Fruit fly (Drosophila melanogaster) whole organism, embryonic: ENCODE measurements around the gene Or88a.

Source experiments
- Abd-B ChIP-seq: fragments of 200-800 bp; sonication (Bioruptor generic); optimal IDR thresholded peaks from 2 replicates; lab custom pipeline; 2018; ENCODE audit warnings: missing biosample characterization, mild to moderate bottlenecking, missing genetic modification characterization, moderate library complexity
- CG10979 ChIP-seq: fragments of 200-800 bp; sonication (Bioruptor generic); optimal IDR thresholded peaks from 2 replicates; lab custom pipeline; 2018; ENCODE audit warnings: missing biosample characterization, mild to moderate bottlenecking, missing genetic modification characterization, moderate library complexity
- CG11696 ChIP-seq: fragments of 200-800 bp; sonication (Bioruptor generic); IDR thresholded peaks from 2 replicates; pipeline ENCODE4 v1.3.6; 2022; ENCODE audit warnings: missing biosample characterization, missing genetic modification characterization
- CG12769 ChIP-seq: fragments of 200-800 bp; sonication (Bioruptor generic); optimal IDR thresholded peaks from 2 replicates; lab custom pipeline; 2019; ENCODE audit warnings: missing biosample characterization, mild to moderate bottlenecking, missing genetic modification characterization, moderate library complexity
- CG13287 ChIP-seq: fragments of 200-800 bp; sonication (Bioruptor generic); IDR thresholded peaks from 2 replicates; pipeline ENCODE4 v1.3.6; 2022; ENCODE audit warnings: missing biosample characterization, missing genetic modification characterization; ENCODE audit not compliant: partially characterized antibody
- CG14014 ChIP-seq: fragments of 200-800 bp; sonication (Bioruptor generic); IDR thresholded peaks from 2 replicates; pipeline ENCODE4 v1.3.6; 2022; ENCODE audit warnings: missing biosample characterization, missing genetic modification characterization
- CG14441 ChIP-seq: fragments of 200-800 bp; sonication (Bioruptor generic); IDR thresholded peaks from 2 replicates; pipeline ENCODE4 v1.3.6; 2022; ENCODE audit warnings: missing biosample characterization, missing genetic modification characterization
- CG2116 ChIP-seq: fragments of 200-800 bp; sonication (Bioruptor generic); optimal IDR thresholded peaks from 3 replicates; lab custom pipeline; 2018; ENCODE audit warnings: missing biosample characterization, mild to moderate bottlenecking, missing genetic modification characterization
- CG30403 ChIP-seq: fragments of 200-800 bp; sonication (Bioruptor generic); optimal IDR thresholded peaks from 3 replicates; lab custom pipeline; 2016; ENCODE audit warnings: missing biosample characterization, missing genetic modification characterization
- CG6654 ChIP-seq: fragments of 200-800 bp; sonication (Bioruptor generic); optimal IDR thresholded peaks from 2 replicates; lab custom pipeline; 2017; ENCODE audit warnings: missing biosample characterization, mild to moderate bottlenecking, missing genetic modification characterization
- CG6813 ChIP-seq: fragments of 200-800 bp; sonication (Bioruptor generic); optimal IDR thresholded peaks from 2 replicates; lab custom pipeline; 2017; ENCODE audit warnings: missing biosample characterization, missing genetic modification characterization, mild to moderate bottlenecking, moderate library complexity, missing genetic modification reagents
- CG6854 ChIP-seq: fragments of 200-800 bp; sonication (Bioruptor generic); optimal IDR thresholded peaks from 3 replicates; lab custom pipeline; 2017; ENCODE audit warnings: missing biosample characterization, mild to moderate bottlenecking, missing genetic modification characterization
- D ChIP-seq, 2 experiments: fragments of 200-800 bp in 1 of 2; fragments of >200 bp in 1 of 2; sonication (Bioruptor generic) in 1 of 2; optimal IDR thresholded peaks; 2 replicates in 1 of 2; 3 replicates in 1 of 2; lab custom pipeline; 2017; ENCODE audit warnings: mild to moderate bottlenecking in 1 of 2, missing biosample characterization in 1 of 2, missing genetic modification characterization in 1 of 2, missing genetic modification reagents in 1 of 2
- D19A ChIP-seq: fragments of 200-800 bp; optimal IDR thresholded peaks from 3 replicates; lab custom pipeline; 2019; ENCODE audit warnings: missing biosample characterization, mild to moderate bottlenecking, missing genetic modification characterization, moderate library complexity
- Deaf1 ChIP-seq: fragments of 200-800 bp; optimal IDR thresholded peaks from 3 replicates; lab custom pipeline; 2019; ENCODE audit warnings: missing biosample characterization, mild to moderate bottlenecking, missing genetic modification characterization, moderate library complexity
- Gug ChIP-seq: fragments of 200-800 bp; sonication (Bioruptor generic); IDR thresholded peaks from 4 replicates; pipeline ENCODE4 v1.3.6; 2022; ENCODE audit warnings: missing biosample characterization, missing genetic modification characterization
- Hr3 ChIP-seq: fragments of 200-800 bp; sonication (Bioruptor generic); optimal IDR thresholded peaks from 3 replicates; lab custom pipeline; 2016; ENCODE audit warnings: missing biosample characterization, missing genetic modification characterization
- NC2β ChIP-seq: fragments of 200-800 bp; sonication (Bioruptor generic); optimal IDR thresholded peaks from 2 replicates; lab custom pipeline; 2016; ENCODE audit warnings: missing biosample characterization, missing genetic modification characterization
- Nf-YB ChIP-seq: fragments of 200-800 bp; sonication (Bioruptor generic); optimal IDR thresholded peaks from 3 replicates; lab custom pipeline; 2019; ENCODE audit warnings: missing biosample characterization, mild to moderate bottlenecking, missing genetic modification characterization, moderate library complexity
- Nf-YC ChIP-seq: fragments of 200-800 bp; optimal IDR thresholded peaks from 3 replicates; lab custom pipeline; 2019; ENCODE audit warnings: missing biosample characterization, mild to moderate bottlenecking, missing genetic modification characterization, moderate library complexity
- Oli ChIP-seq: fragments of 200-800 bp; sonication (Bioruptor generic); optimal IDR thresholded peaks from 2 replicates; lab custom pipeline; 2018; ENCODE audit warnings: missing biosample characterization, mild to moderate bottlenecking, missing genetic modification characterization, moderate library complexity
- Scr ChIP-seq: fragments of 200-800 bp; sonication (Bioruptor generic); IDR thresholded peaks from 2 replicates; pipeline ENCODE4 v1.3.6; 2022; ENCODE audit warnings: missing biosample characterization, missing genetic modification characterization; ENCODE audit not compliant: partially characterized antibody
- abd-A ChIP-seq: fragments of 200-800 bp; sonication (Bioruptor generic); optimal IDR thresholded peaks from 3 replicates; lab custom pipeline; 2019; ENCODE audit warnings: missing biosample characterization, mild to moderate bottlenecking, missing genetic modification characterization, moderate library complexity
- ap ChIP-seq: fragments of 200-800 bp; sonication (Bioruptor generic); IDR thresholded peaks from 2 replicates; pipeline ENCODE4 v1.3.6; 2022; ENCODE audit warnings: missing biosample characterization, missing genetic modification characterization
- bsh ChIP-seq, 2 experiments: fragments of 200-800 bp; sonication (Bioruptor generic); optimal IDR thresholded peaks; 2 replicates each; lab custom pipeline; 2017 to 2018; ENCODE audit warnings: mild to moderate bottlenecking in 2 of 2, missing biosample characterization in 2 of 2, missing genetic modification characterization in 2 of 2, moderate library complexity in 1 of 2
- btn ChIP-seq: fragments of 200-800 bp; sonication (Bioruptor generic); optimal IDR thresholded peaks from 2 replicates; lab custom pipeline; 2016; ENCODE audit warnings: missing biosample characterization, missing genetic modification characterization
- chinmo ChIP-seq: fragments of 200-800 bp; sonication (Bioruptor generic); IDR thresholded peaks from 4 replicates; pipeline ENCODE4 v1.3.6; 2022; ENCODE audit warnings: missing biosample characterization, missing genetic modification characterization; ENCODE audit not compliant: partially characterized antibody
- grau ChIP-seq: fragments of 200-800 bp; optimal IDR thresholded peaks from 3 replicates; lab custom pipeline; 2019; ENCODE audit warnings: missing biosample characterization, mild to moderate bottlenecking, missing genetic modification characterization, moderate library complexity
- gsb ChIP-seq: fragments of 200-800 bp; sonication (Bioruptor generic); IDR thresholded peaks from 2 replicates; pipeline ENCODE4 v1.3.6; 2022; ENCODE audit warnings: missing biosample characterization, missing genetic modification characterization
- ham ChIP-seq: fragments of 200-800 bp; sonication (Bioruptor generic); IDR thresholded peaks from 2 replicates; pipeline ENCODE4 v1.3.6; 2022; ENCODE audit warnings: missing biosample characterization, missing genetic modification characterization
- inv ChIP-seq: fragments of 200-800 bp; sonication (Bioruptor generic); IDR thresholded peaks from 2 replicates; pipeline ENCODE4 v1.3.6; 2022; ENCODE audit warnings: missing biosample characterization, missing genetic modification characterization; ENCODE audit not compliant: partially characterized antibody
- kni ChIP-seq: fragments of 200-800 bp; sonication (Bioruptor generic); optimal IDR thresholded peaks from 3 replicates; lab custom pipeline; 2017; ENCODE audit warnings: mild to moderate bottlenecking, missing biosample characterization, missing genetic modification reagents, missing genetic modification characterization
- lab ChIP-seq: fragments of 200-800 bp; sonication (Bioruptor generic); optimal IDR thresholded peaks from 3 replicates; lab custom pipeline; 2017; ENCODE audit warnings: missing biosample characterization, missing genetic modification characterization, mild to moderate bottlenecking, moderate library complexity, missing genetic modification reagents
- pb ChIP-seq: fragments of 200-800 bp; sonication (Bioruptor generic); optimal IDR thresholded peaks from 3 replicates; lab custom pipeline; 2016; ENCODE audit warnings: missing biosample characterization, missing genetic modification characterization
- peb ChIP-seq: fragments of 200-800 bp; sonication (Bioruptor generic); IDR thresholded peaks from 2 replicates; pipeline ENCODE4 v1.3.6; 2022; ENCODE audit warnings: missing biosample characterization, missing genetic modification characterization
- pum ChIP-seq: fragments of 200-800 bp; sonication (Bioruptor generic); optimal IDR thresholded peaks from 2 replicates; lab custom pipeline; 2016; ENCODE audit warnings: missing biosample characterization, missing genetic modification characterization
- pzg ChIP-seq: fragments of 200-800 bp; sonication (Bioruptor generic); optimal IDR thresholded peaks from 3 replicates; lab custom pipeline; 2018; ENCODE audit warnings: missing biosample characterization, mild to moderate bottlenecking, missing genetic modification characterization, moderate library complexity
- schlank ChIP-seq: fragments of 200-800 bp; sonication (Bioruptor generic); optimal IDR thresholded peaks from 2 replicates; lab custom pipeline; 2018; ENCODE audit warnings: missing biosample characterization, mild to moderate bottlenecking, missing genetic modification characterization
- scrt ChIP-seq: fragments of 200-800 bp; sonication (Bioruptor generic); optimal IDR thresholded peaks from 2 replicates; lab custom pipeline; 2018; ENCODE audit warnings: missing biosample characterization, mild to moderate bottlenecking, missing genetic modification characterization, moderate library complexity
- sens ChIP-seq: fragments of 200-800 bp; sonication (Bioruptor generic); peaks from one replicate; lab custom pipeline; 2016; ENCODE audit warnings: missing biosample characterization, missing genetic modification characterization
- sr ChIP-seq: fragments of 200-800 bp; sonication (Bioruptor generic); IDR thresholded peaks from 3 replicates; pipeline ENCODE4 v1.3.6; 2022; ENCODE audit warnings: missing biosample characterization, missing genetic modification characterization
- tio ChIP-seq: fragments of 200-800 bp; sonication (Bioruptor generic); optimal IDR thresholded peaks from 2 replicates; lab custom pipeline; 2017; ENCODE audit warnings: missing biosample characterization, missing genetic modification characterization, inconsistent platforms
- tup ChIP-seq: fragments of 200-800 bp; sonication (Bioruptor generic); optimal IDR thresholded peaks from 2 replicates; lab custom pipeline; 2016; ENCODE audit warnings: missing biosample characterization, mild to moderate bottlenecking, missing genetic modification characterization, moderate library complexity
- wek ChIP-seq: fragments of 200-800 bp; sonication (Bioruptor generic); optimal IDR thresholded peaks from 3 replicates; lab custom pipeline; 2018; ENCODE audit warnings: missing biosample characterization, mild to moderate bottlenecking, missing genetic modification characterization, moderate library complexity
- zfh2 ChIP-seq: fragments of 200-800 bp; sonication (Bioruptor generic); optimal IDR thresholded peaks from 2 replicates; lab custom pipeline; 2016; ENCODE audit warnings: missing biosample characterization, missing genetic modification characterization

Gene Or88a

dm6 chr3R:14095916-14096315, 13.3 kb upstream of the Or88a start (continued):
- TF ChIP-seq CG12769 (tag; lab: Kevin White, UChicago) (peak; percentile 20), Gug (GFP tag; lab: Robert Waterston, UW) (no peak), Hr3 (GFP tag; lab: Kevin White, UChicago) (no peak), ham (GFP tag; lab: Robert Waterston, UW) (no peak), tio (no peak), abd-A (tag; lab: Kevin White, UChicago) (peak; percentile 20), tup (no peak)

- TF ChIP-seq scrt (GFP tag; lab: Kevin White, UChicago), result peak; percentile 91
- no peak for TF ChIP-seq D19A (tag; lab: Kevin White, UChicago)
- peak; percentile 51 for TF ChIP-seq Nf-YB (GFP tag; lab: Kevin White, UChicago)
- TF ChIP-seq chinmo, result 0 out of 4 replicates have a peak, but pooled peaks have one; percentile 26
- TF ChIP-seq Nf-YC (tag; lab: Kevin White, UChicago), result peak; percentile 87
- peak; percentile 90 for TF ChIP-seq Deaf1 (tag; lab: Kevin White, UChicago)
- TF ChIP-seq gsb, result no peak
- peak; percentile 52 for TF ChIP-seq sens (GFP tag; lab: Kevin White, UChicago)
These were observed 12.5 kb upstream of the Or88a start, which contains the start of gene CCHa1 for dm6 chr3R:14096792-14097191. CCHa1 (minus strand) TSS chr3R:14096835.

dm6 chr3R:14097980-14098379, 11.3 kb upstream of the Or88a start, which contains the start of gene CG9920:
CG9920 (minus strand) TSS chr3R:14098080.
- TF ChIP-seq kni (no peak), btn (GFP tag; lab: Kevin White, UChicago) (no peak), bsh (GFP tag; optimal IDR thresholded peaks at IDR 0.05; lab: Kevin White, UChicago) (no peak), CG6813 (GFP tag; lab: Kevin White, UChicago) (no peak), scrt (GFP tag; lab: Kevin White, UChicago) (no peak), Abd-B (no peak), inv (GFP tag; lab: Robert Waterston, UW) (no peak), schlank (no peak), pum (GFP tag; lab: Kevin White, UChicago) (no peak), ap (no peak), zfh2 (no peak), wek (GFP tag; lab: Kevin White, UChicago) (no peak), peb (GFP tag; lab: Robert Waterston, UW) (no peak), NC2β (GFP tag; lab: Kevin White, UChicago) (no peak)

- TF ChIP-seq pb (GFP tag; lab: Kevin White, UChicago), result peak; percentile 14
- TF ChIP-seq CG6854 (GFP tag; lab: Kevin White, UChicago), result no peak
- no peak for TF ChIP-seq Scr (GFP tag; lab: Robert Waterston, UW)
- peak; percentile 28 for TF ChIP-seq grau (tag; lab: Kevin White, UChicago)
- TF ChIP-seq CG14014 (GFP tag; lab: Robert Waterston, UW), result peak; percentile 34; the same call in 1 of the 2 replicates
- TF ChIP-seq pzg (GFP tag; lab: Kevin White, UChicago), result no peak
- TF ChIP-seq lab (GFP tag; lab: Kevin White, UChicago), result peak; percentile 29
- TF ChIP-seq CG13287 (GFP tag; lab: Robert Waterston, UW), result 0 out of 2 replicates have a peak, but pooled peaks have one; percentile 8
- TF ChIP-seq CG10979 (tag; lab: Kevin White, UChicago), result peak; percentile 92
- no peak for TF ChIP-seq Gug (GFP tag; lab: Robert Waterston, UW)
- peak; percentile 17 for TF ChIP-seq CG30403 (GFP tag; lab: Kevin White, UChicago)
- TF ChIP-seq abd-A (tag; lab: Kevin White, UChicago), result peak; percentile 51
- no peak for TF ChIP-seq CG6654 (GFP tag; lab: Kevin White, UChicago)
- TF ChIP-seq CG14441 (GFP tag; lab: Robert Waterston, UW), result 0 out of 2 replicates have a peak, but pooled peaks have one; percentile 23
- TF ChIP-seq CG2116 (GFP tag; lab: Kevin White, UChicago), result no peak
- TF ChIP-seq D (optimal IDR thresholded peaks at IDR 0.05; lab: Kevin White, UChicago), result no peak
- TF ChIP-seq D (GFP tag; optimal IDR thresholded peaks at IDR 0.05; lab: Kevin White, UChicago), result no peak
- TF ChIP-seq Oli, result no peak
- TF ChIP-seq sr (GFP tag; lab: Robert Waterston, UW), result no peak
- no peak for TF ChIP-seq CG11696 (GFP tag; lab: Robert Waterston, UW)
These were observed 10.6 kb upstream of the Or88a start for dm6 chr3R:14098527-14099109.
